Fruit fly (Drosophila melanogaster): ENCODE data around the gene CG45075.
A peak's percentile ranks its signal among the peaks of the same experiment; 100 is the strongest.

The CG45075 gene

dm6 chr2L:6068544-6069251 lies 22.5 kb upstream of the CG45075 start, which contains the start of the genes CG9150 and Pfdn1 (continued):
- peak; percentile 85 for TF ChIP-seq CG6791 (GFP tag; IDR thresholded peaks at IDR 0.05; ENCODE audit: partially characterized antibody)
- TF ChIP-seq aop (GFP tag; IDR thresholded peaks at IDR 0.05), result no peak
- no peak for TF ChIP-seq hth (optimal IDR thresholded peaks at IDR 0.05)
- TF ChIP-seq CG3407 (GFP tag; optimal IDR thresholded peaks at IDR 0.05), result no peak
- TF ChIP-seq pzg (GFP tag; optimal IDR thresholded peaks at IDR 0.05), result peak; percentile 69
- TF ChIP-seq oc (tag; optimal IDR thresholded peaks at IDR 0.05), result no peak
- peak; percentile 65; the same call in 2 of the 3 replicates for TF ChIP-seq mld (GFP tag; IDR thresholded peaks at IDR 0.05; ENCODE audit: partially characterized antibody)
- peak; percentile 12 for TF ChIP-seq nmo (GFP tag; optimal IDR thresholded peaks at IDR 0.05)
- peak; percentile 34 for TF ChIP-seq HmgZ (tag; optimal IDR thresholded peaks at IDR 0.05)
- peak; percentile 87 for TF ChIP-seq vvl (GFP tag; IDR thresholded peaks at IDR 0.05)
- peak; percentile 80 for TF ChIP-seq CG2129 (GFP tag; IDR thresholded peaks at IDR 0.05; ENCODE audit: partially characterized antibody)
- TF ChIP-seq CG13287 (GFP tag; IDR thresholded peaks at IDR 0.05; ENCODE audit: partially characterized antibody), result peak; percentile 93
- TF ChIP-seq tna (GFP tag; IDR thresholded peaks at IDR 0.05; ENCODE audit: partially characterized antibody), result peak; percentile 89
- TF ChIP-seq MBD-R2 (GFP tag; IDR thresholded peaks at IDR 0.05), result peak; percentile 77
- TF ChIP-seq Hand (GFP tag; optimal IDR thresholded peaks at IDR 0.05), result no peak
- TF ChIP-seq Dbx (GFP tag; IDR thresholded peaks at IDR 0.05), result peak; percentile 36; the same call in 2 of the 3 replicates
- TF ChIP-seq CG4617 (GFP tag; optimal IDR thresholded peaks at IDR 0.05; ENCODE audit: borderline replicate concordance), result peak; percentile 61
- TF ChIP-seq hbn (GFP tag; IDR thresholded peaks at IDR 0.05; ENCODE audit: partially characterized antibody), result peak; percentile 90
- TF ChIP-seq dm (GFP tag; optimal IDR thresholded peaks at IDR 0.05), result peak; percentile 50
- TF ChIP-seq sna (GFP tag; IDR thresholded peaks at IDR 0.05; ENCODE audit: partially characterized antibody), result peak; percentile 79
- no peak for TF ChIP-seq Hmr (GFP tag; optimal IDR thresholded peaks at IDR 0.05)
- TF ChIP-seq CG16813 (GFP tag; IDR thresholded peaks at IDR 0.05; ENCODE audit: partially characterized antibody), result peak; percentile 87
- peak; percentile 85 for TF ChIP-seq nerfin-2 (GFP tag; IDR thresholded peaks at IDR 0.05; ENCODE audit: partially characterized antibody)
- TF ChIP-seq CG12744 (GFP tag; optimal IDR thresholded peaks at IDR 0.05), result no peak
- TF ChIP-seq CG8478 (optimal IDR thresholded peaks at IDR 0.05), result no peak
- peak; percentile 87 for TF ChIP-seq CG14860 (GFP tag; IDR thresholded peaks at IDR 0.05; ENCODE audit: partially characterized antibody)
- TF ChIP-seq E2f2 (GFP tag; IDR thresholded peaks at IDR 0.05), result peak; percentile 95
- TF ChIP-seq nom (GFP tag; optimal IDR thresholded peaks at IDR 0.05), result no peak
- TF ChIP-seq hb (GFP tag; IDR thresholded peaks at IDR 0.05; ENCODE audit: partially characterized antibody), result peak; percentile 60; the same call in 2 of the 3 replicates
- no peak for TF ChIP-seq CG12104 (GFP tag; optimal IDR thresholded peaks at IDR 0.05)
- peak; percentile 92 for TF ChIP-seq Dp (GFP tag; optimal IDR thresholded peaks at IDR 0.05)
- TF ChIP-seq fd64A (GFP tag; optimal IDR thresholded peaks at IDR 0.05), result no peak
- peak; percentile 45 for TF ChIP-seq CG14710 (tag; optimal IDR thresholded peaks at IDR 0.05)
- TF ChIP-seq Kr (GFP tag; optimal IDR thresholded peaks at IDR 0.05), result no peak
- TF ChIP-seq CG18262 (tag; optimal IDR thresholded peaks at IDR 0.05), result no peak
- peak; percentile 18 for TF ChIP-seq phol (tag; optimal IDR thresholded peaks at IDR 0.05)
- TF ChIP-seq YL-1 (GFP tag; optimal IDR thresholded peaks at IDR 0.05), result peak; percentile 69
- peak; percentile 78; the same call in 2 of the 4 replicates for TF ChIP-seq chinmo (GFP tag; IDR thresholded peaks at IDR 0.05; ENCODE audit: partially characterized antibody)
- peak in 1 of 2 experiments; percentile 19 for TF ChIP-seq Pdp1 (GFP tag; optimal IDR thresholded peaks at IDR 0.05)
- TF ChIP-seq toy (GFP tag; IDR thresholded peaks at IDR 0.05), result no peak
- peak; percentile 21 for TF ChIP-seq CG10267 (tag; optimal IDR thresholded peaks at IDR 0.05)
- TF ChIP-seq CG9727 (GFP tag; optimal IDR thresholded peaks at IDR 0.05), result no peak
- TF ChIP-seq CG3995 (GFP tag; optimal IDR thresholded peaks at IDR 0.05), result peak; percentile 90
- peak; percentile 53; the same call in 2 of the 3 replicates for TF ChIP-seq row (GFP tag; IDR thresholded peaks at IDR 0.05)
- peak; percentile 52 for TF ChIP-seq CG9932 (GFP tag; IDR thresholded peaks at IDR 0.05)
- TF ChIP-seq CG42726 (GFP tag; IDR thresholded peaks at IDR 0.05; ENCODE audit: partially characterized antibody), result peak; percentile 69; the same call in 1 of the 2 replicates
- TF ChIP-seq her (GFP tag; optimal IDR thresholded peaks at IDR 0.05), result peak; percentile 2

Measured in whole organism, embryonic.